Worm (Caenorhabditis elegans) whole organism, L4/young adult: ENCODE results near the gene C36C9.4.

Experiments used
- W03F9.2 ChIP-seq: fragments of 150-350 bp; optimal IDR thresholded peaks from 2 replicates; lab custom pipeline; 2014; ENCODE audit warnings: missing biosample characterization, missing genetic modification characterization
- dao-5 ChIP-seq: sonication (generic microtip); optimal IDR thresholded peaks from 2 replicates; lab custom pipeline; 2016; ENCODE audit warnings: missing genotype, missing genetic modification characterization, moderate library complexity, missing compliant biosample characterization

DNA sequence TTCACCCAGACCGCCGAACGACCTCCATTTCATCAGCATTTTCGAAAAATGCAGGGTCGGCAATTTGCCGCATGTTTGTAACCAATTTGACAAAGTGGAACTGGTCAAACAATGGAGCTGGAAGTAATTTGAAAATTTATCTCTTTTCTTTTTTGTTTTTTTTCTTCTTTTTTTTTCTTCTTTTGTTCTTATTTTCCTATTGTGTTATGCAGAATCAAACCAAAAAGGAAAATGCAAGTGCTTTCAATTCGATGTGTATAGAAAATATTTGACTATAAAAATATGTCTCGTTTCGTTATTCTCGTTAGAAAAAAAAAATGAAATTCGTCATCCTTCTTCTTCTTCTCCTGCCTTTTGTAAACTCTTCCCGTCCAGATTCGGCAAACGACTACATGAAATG, 40.8 kb upstream of the C36C9.4 start, which contains the start of gene F07G6.10:
- TF ChIP-seq dao-5 (no peak), W03F9.2 (tag; lab: Kevin White, UChicago) (no peak)
